Worm (Caenorhabditis elegans): Measurements from ENCODE around the gene spp-16.
A peak's percentile ranks its signal among the peaks of the same experiment; 100 is the strongest.

Gene spp-16

ce11 chrV:10903748-10904147, 2.6 kb upstream of the spp-16 start, which contains the start of gene F32D8.15:
Gene F32D8.15 (plus strand): TSS chrV:10904048.
- TF ChIP-seq nhr-6 (tag; optimal IDR thresholded peaks at IDR 0.05) (no peak), ceh-82 (tag; optimal IDR thresholded peaks at IDR 0.05) (no peak), C34F6.9 (tag; optimal IDR thresholded peaks at IDR 0.05) (no peak), R02D3.7 (tag; optimal IDR thresholded peaks at IDR 0.05) (no peak), peb-1 (tag; optimal IDR thresholded peaks at IDR 0.05) (no peak), nhr-23 (tag; optimal IDR thresholded peaks at IDR 0.05) (no peak), skn-1 (tag; optimal IDR thresholded peaks at IDR 0.05) (no peak), unc-62 (GFP tag; optimal IDR thresholded peaks at IDR 0.05) (no peak), mdl-1 (tag; optimal IDR thresholded peaks at IDR 0.05) (no peak), dmd-4 (tag; optimal IDR thresholded peaks at IDR 0.05) (no peak), nhr-10 (tag; optimal IDR thresholded peaks at IDR 0.05) (no peak), nhr-21 (tag; optimal IDR thresholded peaks at IDR 0.05) (no peak), nhr-11 (tag; optimal IDR thresholded peaks at IDR 0.05) (no peak), mbf-1 (tag; optimal IDR thresholded peaks at IDR 0.05) (no peak), ztf-11 (tag; optimal IDR thresholded peaks at IDR 0.05) (no peak), lin-39 (tag; optimal IDR thresholded peaks at IDR 0.05) (no peak), nhr-129 (tag; optimal IDR thresholded peaks at IDR 0.05) (no peak), elt-3 (tag; optimal IDR thresholded peaks at IDR 0.05) (no peak), lin-13 (GFP tag; optimal IDR thresholded peaks at IDR 0.05) (no peak), Y55F3AM.14 (GFP tag; optimal IDR thresholded peaks at IDR 0.05) (no peak)

ce11 chrV:10902682-10903081, 1.6 kb upstream of the spp-16 start, which contains the start of gene F32D8.8:
Gene F32D8.8 (minus strand): TSS chrV:10902782.
- TF ChIP-seq ceh-82 (tag; optimal IDR thresholded peaks at IDR 0.05): no peak
- no peak for TF ChIP-seq unc-39 (tag; optimal IDR thresholded peaks at IDR 0.05)
- TF ChIP-seq ceh-16 (tag; optimal IDR thresholded peaks at IDR 0.05): no peak
- no peak for TF ChIP-seq nhr-6 (tag; optimal IDR thresholded peaks at IDR 0.05)
- no peak for TF ChIP-seq ztf-11 (tag; optimal IDR thresholded peaks at IDR 0.05)
- no peak for TF ChIP-seq nhr-77 (tag; optimal IDR thresholded peaks at IDR 0.05)
- TF ChIP-seq R02D3.7 (tag; optimal IDR thresholded peaks at IDR 0.05): no peak
- no peak for TF ChIP-seq gmeb-1 (tag; optimal IDR thresholded peaks at IDR 0.05)
- no peak for TF ChIP-seq unc-55 (GFP tag; optimal IDR thresholded peaks at IDR 0.05)
- TF ChIP-seq lin-39 (tag; optimal IDR thresholded peaks at IDR 0.05): no peak
- no peak for TF ChIP-seq mdl-1 (tag; optimal IDR thresholded peaks at IDR 0.05)

ce11 chrV:10898629-10899028, 2.5 kb downstream of the spp-16 start:
- TF ChIP-seq ceh-16 (tag; optimal IDR thresholded peaks at IDR 0.05): peak; percentile 24
- TF ChIP-seq nhr-25 (tag; optimal IDR thresholded peaks at IDR 0.05): peak; percentile 34
- TF ChIP-seq sma-9 (GFP tag; optimal IDR thresholded peaks at IDR 0.05): no peak
- TF ChIP-seq sma-9 (tag; optimal IDR thresholded peaks at IDR 0.05): no peak

- TF ChIP-seq alr-1 (tag; optimal IDR thresholded peaks at IDR 0.05) (no peak), mdl-1 (tag; optimal IDR thresholded peaks at IDR 0.05) (no peak), nhr-21 (tag; optimal IDR thresholded peaks at IDR 0.05) (no peak), ceh-82 (tag; optimal IDR thresholded peaks at IDR 0.05) (no peak), elt-1 (tag; optimal IDR thresholded peaks at IDR 0.05) (no peak), aly-2 (tag; optimal IDR thresholded peaks at IDR 0.05) (no peak), nhr-10 (tag; optimal IDR thresholded peaks at IDR 0.05) (no peak), F13H6.1 (tag; optimal IDR thresholded peaks at IDR 0.05) (no peak), sma-3 (GFP tag; optimal IDR thresholded peaks at IDR 0.05) (no peak), nhr-129 (tag; optimal IDR thresholded peaks at IDR 0.05) (no peak), lin-11 (tag; optimal IDR thresholded peaks at IDR 0.05) (no peak), ceh-16 (tag; optimal IDR thresholded peaks at IDR 0.05) (no peak), peb-1 (tag; optimal IDR thresholded peaks at IDR 0.05) (no peak), mab-5 (tag; optimal IDR thresholded peaks at IDR 0.05) (no peak), nhr-12 (tag; optimal IDR thresholded peaks at IDR 0.05) (no peak)
Observed at ce11 chrV:10898107-10898506, 3.0 kb downstream of the spp-16 start, which contains the start of gene F32D8.7. Gene F32D8.7 (plus strand): TSS chrV:10898435.

- TF ChIP-seq lsy-2 (tag; optimal IDR thresholded peaks at IDR 0.05) (peak; percentile 95 to 98), ztf-1 (GFP tag; conservative IDR thresholded peaks at IDR 0.05) (no peak), ztf-11 (tag; optimal IDR thresholded peaks at IDR 0.05) (peak; percentile 71), ZK546.5 (tag; optimal IDR thresholded peaks at IDR 0.05) (peak; percentile 100), lin-11 (tag; optimal IDR thresholded peaks at IDR 0.05) (peak; percentile 99), lin-39 (tag; optimal IDR thresholded peaks at IDR 0.05) (peak; percentile 53), egl-27 (tag; optimal IDR thresholded peaks at IDR 0.05) (peak; percentile 97), unc-62 (GFP tag; optimal IDR thresholded peaks at IDR 0.05) (peak; percentile 95), elt-3 (tag; optimal IDR thresholded peaks at IDR 0.05) (no peak), peb-1 (tag; optimal IDR thresholded peaks at IDR 0.05) (peak; percentile 40), unc-39 (tag; optimal IDR thresholded peaks at IDR 0.05) (no peak), ceh-16 (tag; optimal IDR thresholded peaks at IDR 0.05) (peak; percentile 95), ceh-82 (tag; optimal IDR thresholded peaks at IDR 0.05) (peak; percentile 93), crh-2 (tag; optimal IDR thresholded peaks at IDR 0.05) (peak; percentile 99), elt-1 (tag; optimal IDR thresholded peaks at IDR 0.05) (no peak), F13H6.1 (tag; optimal IDR thresholded peaks at IDR 0.05) (peak; percentile 98), nhr-6 (tag; optimal IDR thresholded peaks at IDR 0.05) (peak; percentile 97), zag-1 (tag; optimal IDR thresholded peaks at IDR 0.05) (peak; percentile 94), ztf-4 (tag; optimal IDR thresholded peaks at IDR 0.05) (peak; percentile 97), nhr-237 (tag; optimal IDR thresholded peaks at IDR 0.05) (peak; percentile 85), sem-4 (tag; optimal IDR thresholded peaks at IDR 0.05) (peak; percentile 98), nhr-21 (tag; optimal IDR thresholded peaks at IDR 0.05) (peak; percentile 99), nhr-25 (tag; optimal IDR thresholded peaks at IDR 0.05) (peak; percentile 99), R02D3.7 (tag; optimal IDR thresholded peaks at IDR 0.05) (peak; percentile 71)
Observed at ce11 chrV:10897172-10897571, 3.9 kb downstream of the spp-16 start.
